Worm (Caenorhabditis elegans): ENCODE measurements around the gene gst-2.

DNA sequence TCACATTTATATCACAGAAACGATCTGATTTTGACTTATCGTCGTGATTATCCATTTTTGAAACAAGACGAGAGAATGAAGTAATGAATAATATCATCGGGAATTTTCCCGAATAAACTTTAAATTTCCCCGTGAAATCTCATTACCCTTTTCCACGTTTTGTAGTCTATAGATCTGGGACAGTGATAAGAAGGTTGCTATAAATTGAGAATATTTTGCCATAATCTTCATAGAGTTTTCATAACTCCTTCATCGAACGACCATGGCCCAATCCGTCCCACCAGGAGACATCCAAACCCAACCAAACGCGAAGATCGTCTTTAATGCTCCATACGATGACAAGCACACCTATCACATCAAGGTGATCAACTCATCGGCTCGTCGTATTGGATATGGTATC lies 46.7 kb downstream of the gst-2 start, which contains the start of the genes C04G2.5 and msp-36:
- no peak for TF ChIP-seq klf-2 (GFP tag; conservative IDR thresholded peaks at IDR 0.05)
- no peak for TF ChIP-seq ztf-23 (GFP tag; IDR thresholded peaks at IDR 0.05)
- no peak for TF ChIP-seq ztf-29 (GFP tag; IDR thresholded peaks at IDR 0.05)
- no peak for TF ChIP-seq med-1 (GFP tag; optimal IDR thresholded peaks at IDR 0.05; ENCODE audit: insufficient read depth)
- TF ChIP-seq flt-1 (GFP tag; IDR thresholded peaks at IDR 0.05), result no peak
- no peak for TF ChIP-seq ref-1 (GFP tag; conservative IDR thresholded peaks at IDR 0.05)

All from whole organism, midembryonic.